Worm (Caenorhabditis elegans) whole organism, L4 larva: Measurements from ENCODE around the gene ncs-1.

ENCODE experiments used
- F10B5.3 ChIP-seq: sonication (generic microtip); optimal IDR thresholded peaks from 2 replicates; lab custom pipeline; 2016; ENCODE audit warnings: mild to moderate bottlenecking, missing genetic modification characterization, missing compliant biosample characterization
- T26A8.4 ChIP-seq: fragments of 200-800 bp; sonication (Bioruptor generic); IDR thresholded peaks from 2 replicates; pipeline ENCODE4 v1.3.6; 2022; ENCODE audit warnings: missing genetic modification characterization, missing compliant biosample characterization
- Y105C5A.15 ChIP-seq: fragments of 200-800 bp; sonication (Bioruptor generic); IDR thresholded peaks from 2 replicates; pipeline ENCODE4 v1.3.6; 2022; ENCODE audit warnings: missing genetic modification characterization, missing compliant biosample characterization
- aha-1 ChIP-seq: fragments of 150-350 bp; peaks from one replicate; lab custom pipeline; 2014; ENCODE audit warnings: missing biosample characterization, missing genetic modification characterization
- ama-1 ChIP-seq: fragments of 150-350 bp; optimal IDR thresholded peaks from 2 replicates; lab custom pipeline; 2014; ENCODE audit warnings: inconsistent platforms, mixed read lengths
- ceh-20 ChIP-seq: fragments of 200-800 bp; sonication (Bioruptor generic); IDR thresholded peaks from 2 replicates; pipeline ENCODE4 v1.3.6; 2022; ENCODE audit warnings: missing genetic modification reagents, missing genetic modification characterization, missing compliant biosample characterization
- ceh-28 ChIP-seq: fragments of 150-350 bp; optimal IDR thresholded peaks from 2 replicates; lab custom pipeline; 2014; ENCODE audit warnings: missing biosample characterization, missing genetic modification reagents, missing genetic modification characterization
- ceh-44 ChIP-seq: fragments of 200-800 bp; sonication (Bioruptor generic); IDR thresholded peaks from 2 replicates; pipeline ENCODE4 v1.3.6; 2022; ENCODE audit warnings: missing genetic modification reagents, missing genetic modification characterization, missing compliant biosample characterization
- ceh-82 ChIP-seq: sonication (generic microtip); optimal IDR thresholded peaks from 2 replicates; lab custom pipeline; 2017; ENCODE audit warnings: missing biosample characterization, missing genetic modification characterization
- ces-1 ChIP-seq: fragments of 150-350 bp; sonication (generic microtip); optimal IDR thresholded peaks from 4 replicates; lab custom pipeline; 2014; ENCODE audit warnings: missing biosample characterization, missing genetic modification reagents, missing genetic modification characterization
- daf-12 ChIP-seq: fragments of 150-350 bp; optimal IDR thresholded peaks from 2 replicates; lab custom pipeline; 2014; ENCODE audit warnings: missing biosample characterization, missing genetic modification reagents, missing genetic modification characterization
- daf-8 ChIP-seq: fragments of 200-800 bp; sonication (Bioruptor generic); IDR thresholded peaks from 2 replicates; pipeline ENCODE4 v1.3.6; 2022; ENCODE audit warnings: missing genetic modification characterization, missing compliant biosample characterization
- dmd-6 ChIP-seq: fragments of 200-800 bp; sonication (Bioruptor generic); IDR thresholded peaks from 2 replicates; pipeline ENCODE4 v1.3.6; 2022; ENCODE audit warnings: missing genetic modification reagents, missing genetic modification characterization, missing compliant biosample characterization
- dmd-8 ChIP-seq: fragments of 200-800 bp; sonication (Bioruptor generic); IDR thresholded peaks from 2 replicates; pipeline ENCODE4 v1.3.6; 2022; ENCODE audit warnings: missing genetic modification characterization, missing compliant biosample characterization
- dpl-1 ChIP-seq: fragments of 150-350 bp; optimal IDR thresholded peaks from 2 replicates; lab custom pipeline; 2014; ENCODE audit warnings: missing biosample characterization, missing genetic modification reagents, missing genetic modification characterization
- duxl-1 ChIP-seq: sonication (generic microtip); optimal IDR thresholded peaks from 2 replicates; lab custom pipeline; 2016; ENCODE audit warnings: mild to moderate bottlenecking, missing genetic modification characterization, moderate library complexity, missing compliant biosample characterization; ENCODE audit not compliant: poor library complexity
- fos-1 ChIP-seq: fragments of 150-350 bp; optimal IDR thresholded peaks from 2 replicates; lab custom pipeline; 2014; ENCODE audit warnings: missing biosample characterization, missing genetic modification characterization
- gei-8 ChIP-seq: fragments of 200-800 bp; sonication (Bioruptor generic); optimal IDR thresholded peaks from 2 replicates; lab custom pipeline; 2018; ENCODE audit warnings: mild to moderate bottlenecking, missing genetic modification characterization, missing compliant biosample characterization
- hlh-11 ChIP-seq: fragments of 200-800 bp; sonication (Bioruptor generic); optimal IDR thresholded peaks from 2 replicates; lab custom pipeline; 2018; ENCODE audit warnings: mild to moderate bottlenecking, missing genetic modification characterization, missing compliant biosample characterization
- hlh-30 ChIP-seq: sonication (generic microtip); optimal IDR thresholded peaks from 2 replicates; lab custom pipeline; 2017; ENCODE audit warnings: antibody characterized with exemption, mild to moderate bottlenecking, missing genetic modification characterization, missing compliant biosample characterization; ENCODE audit not compliant: insufficient read depth
- jun-1 ChIP-seq: fragments of 150-350 bp; optimal IDR thresholded peaks from 2 replicates; lab custom pipeline; 2014; ENCODE audit warnings: missing biosample characterization, missing genetic modification reagents, missing genetic modification characterization
- lim-7 ChIP-seq: fragments of 200-800 bp; sonication (Bioruptor generic); IDR thresholded peaks from 2 replicates; pipeline ENCODE4 v1.3.6; 2022; ENCODE audit warnings: missing genetic modification characterization, missing compliant biosample characterization
- lin-1 ChIP-seq: fragments of 200-800 bp; sonication (Bioruptor generic); IDR thresholded peaks from 2 replicates; pipeline ENCODE4 v1.3.6; 2022; ENCODE audit warnings: missing genetic modification reagents, missing genetic modification characterization, missing compliant biosample characterization
- lin-13 ChIP-seq: fragments of 150-350 bp; optimal IDR thresholded peaks from 2 replicates; lab custom pipeline; 2014; ENCODE audit warnings: missing biosample characterization, missing genetic modification reagents, missing genetic modification characterization
- lin-15B ChIP-seq: fragments of 150-350 bp; sonication (generic microtip); optimal IDR thresholded peaks from 3 replicates; lab custom pipeline; 2014; ENCODE audit warnings: missing biosample characterization, missing genetic modification characterization
- lin-38 ChIP-seq: fragments of 200-800 bp; sonication (Bioruptor generic); IDR thresholded peaks from 2 replicates; pipeline ENCODE4 v1.3.6; 2022; ENCODE audit warnings: missing genetic modification reagents, missing genetic modification characterization, missing compliant biosample characterization
- mep-1 ChIP-seq: fragments of 150-350 bp; sonication (generic microtip); optimal IDR thresholded peaks from 3 replicates; lab custom pipeline; 2014; ENCODE audit warnings: missing biosample characterization, missing genetic modification characterization
- nhr-11 ChIP-seq: fragments of 150-350 bp; optimal IDR thresholded peaks from 2 replicates; lab custom pipeline; 2014; ENCODE audit warnings: missing biosample characterization, missing genetic modification characterization
- nhr-237 ChIP-seq: sonication (generic microtip); optimal IDR thresholded peaks from 2 replicates; lab custom pipeline; 2017; ENCODE audit warnings: missing biosample characterization, missing genetic modification characterization
- nhr-28 ChIP-seq: fragments of 150-350 bp; optimal IDR thresholded peaks from 2 replicates; lab custom pipeline; 2014; ENCODE audit warnings: missing biosample characterization, missing genetic modification characterization
- nhr-41 ChIP-seq: fragments of 200-800 bp; sonication (Bioruptor generic); IDR thresholded peaks from 2 replicates; pipeline ENCODE4 v1.3.6; 2022; ENCODE audit warnings: missing genetic modification reagents, missing genetic modification characterization, missing compliant biosample characterization
- nhr-48 ChIP-seq: sonication (generic microtip); optimal IDR thresholded peaks from 2 replicates; lab custom pipeline; 2016; ENCODE audit warnings: mild to moderate bottlenecking, missing genetic modification characterization, missing compliant biosample characterization
- nhr-76 ChIP-seq: fragments of 150-350 bp; optimal IDR thresholded peaks from 2 replicates; lab custom pipeline; 2014; ENCODE audit warnings: missing biosample characterization, missing genetic modification characterization
- php-3 ChIP-seq: fragments of 200-800 bp; sonication (Bioruptor generic); IDR thresholded peaks from 2 replicates; pipeline ENCODE4 v1.3.6; 2022; ENCODE audit warnings: missing genetic modification reagents, missing genetic modification characterization, missing compliant biosample characterization
- saeg-2 ChIP-seq: fragments of 200-800 bp; sonication (Bioruptor generic); IDR thresholded peaks from 2 replicates; pipeline ENCODE4 v1.3.6; 2022; ENCODE audit warnings: missing genetic modification reagents, missing genetic modification characterization, missing compliant biosample characterization
- set-16 ChIP-seq: fragments of 200-800 bp; sonication (Bioruptor generic); IDR thresholded peaks from 2 replicates; pipeline ENCODE4 v1.3.6; 2022; ENCODE audit warnings: missing genetic modification reagents, missing genetic modification characterization, missing compliant biosample characterization
- snpc-1.2 ChIP-seq: fragments of 200-800 bp; sonication (Bioruptor generic); IDR thresholded peaks from 2 replicates; pipeline ENCODE4 v1.3.6; 2022; ENCODE audit warnings: missing genetic modification reagents, missing genetic modification characterization, missing compliant biosample characterization
- spr-3 ChIP-seq: fragments of 200-800 bp; sonication (Bioruptor generic); optimal IDR thresholded peaks from 2 replicates; lab custom pipeline; 2018; ENCODE audit warnings: mild to moderate bottlenecking, missing genetic modification characterization, missing compliant biosample characterization
- tag-97 ChIP-seq: fragments of 200-800 bp; sonication (Bioruptor generic); IDR thresholded peaks from 2 replicates; pipeline ENCODE4 v1.3.6; 2022; ENCODE audit warnings: missing genetic modification characterization, missing compliant biosample characterization
- unc-62 ChIP-seq, 3 experiments: fragments of 150-350 bp in 1 of 3; sonication (generic microtip); optimal IDR thresholded peaks in 2 of 3; peaks in 1 of 3; 1 replicate in 1 of 3; 2 replicates in 2 of 3; lab custom pipeline; 2014 to 2017; ENCODE audit warnings: missing biosample characterization in 3 of 3, missing genetic modification characterization in 3 of 3, missing genetic modification reagents in 3 of 3, missing genotype in 1 of 3
- zag-1 ChIP-seq: fragments of 150-350 bp; optimal IDR thresholded peaks from 2 replicates; lab custom pipeline; 2014; ENCODE audit warnings: missing biosample characterization, missing genetic modification characterization
- zfp-3 ChIP-seq: fragments of 200-800 bp; sonication (Bioruptor generic); conservative IDR thresholded peaks from 2 replicates; pipeline ENCODE4 v1.3.6; 2022; ENCODE audit warnings: missing genetic modification reagents, missing genetic modification characterization, missing compliant biosample characterization
- zip-2 ChIP-seq: fragments of 150-350 bp; optimal IDR thresholded peaks from 2 replicates; lab custom pipeline; 2014; ENCODE audit warnings: missing biosample characterization, missing genetic modification characterization
- ztf-7 ChIP-seq: fragments of 150-350 bp; optimal IDR thresholded peaks from 2 replicates; lab custom pipeline; 2014; ENCODE audit warnings: missing biosample characterization, missing genetic modification characterization

Gene ncs-1

ce11 chrX:1010627-1011452 is 47.8 kb upstream of the ncs-1 start (continued):
- TF ChIP-seq ceh-44 (GFP tag; lab: Robert Waterston, UW) (no peak), gei-8 (GFP tag; lab: Kevin White, UChicago) (peak; percentile 3), daf-8 (GFP tag; lab: Robert Waterston, UW) (no peak), jun-1 (tag; lab: Kevin White, UChicago) (no peak), lin-38 (GFP tag; lab: Robert Waterston, UW) (peak; percentile 39; the same call in 1 of the 2 replicates), php-3 (GFP tag; lab: Robert Waterston, UW) (peak; percentile 89), aha-1 (tag; lab: Kevin White, UChicago) (peak; percentile 19), dmd-8 (GFP tag; lab: Robert Waterston, UW) (peak; percentile 69; the same call in 1 of the 2 replicates), nhr-11 (tag; lab: Kevin White, UChicago) (no peak), set-16 (peak; percentile 78), lin-15B (no peak), zip-2 (tag; lab: Kevin White, UChicago) (no peak), lin-13 (GFP tag; lab: Kevin White, UChicago) (peak; percentile 17), ceh-28 (no peak), nhr-76 (tag; lab: Kevin White, UChicago) (no peak), nhr-28 (tag; lab: Kevin White, UChicago) (peak; percentile 94), nhr-237 (no peak), ceh-20 (GFP tag; lab: Robert Waterston, UW) (0 out of 2 replicates have a peak, but pooled peaks have one; percentile 38), zfp-3 (GFP tag; lab: Robert Waterston, UW) (peak; percentile 64; the same call in 1 of the 2 replicates), fos-1 (tag; lab: Kevin White, UChicago) (no peak), Y105C5A.15 (GFP tag; lab: Robert Waterston, UW) (no peak)
- TF ChIP-seq, all 104 proteins: peak for 52

ce11 chrX:1009512-1009911 is 46.4 kb upstream of the ncs-1 start:
- no peak for TF ChIP-seq ceh-82 (tag; lab: Kevin White, UChicago)
- TF ChIP-seq nhr-48 (tag; lab: Kevin White, UChicago) = peak; percentile 3
- TF ChIP-seq ces-1 = no peak
- peak; percentile 59 for TF ChIP-seq hlh-30 (tag; lab: Kevin White, UChicago)
- no peak for TF ChIP-seq duxl-1 (tag; lab: Kevin White, UChicago)
- peak in 1 of 2 experiments; percentile 72 for TF ChIP-seq unc-62 (GFP tag; optimal IDR thresholded peaks at IDR 0.05 in 1 of 2; lab: Kevin White, UChicago)
- TF ChIP-seq unc-62 (tag; optimal IDR thresholded peaks at IDR 0.05; lab: Kevin White, UChicago) = no peak
- no peak for TF ChIP-seq ztf-7 (tag; lab: Kevin White, UChicago)
- TF ChIP-seq saeg-2 (GFP tag; lab: Robert Waterston, UW) = no peak
- peak; percentile 65 for TF ChIP-seq dmd-6 (GFP tag; lab: Robert Waterston, UW)
- TF ChIP-seq mep-1 (tag; lab: Kevin White, UChicago) = no peak
- no peak for TF ChIP-seq ceh-20 (GFP tag; lab: Robert Waterston, UW)
- peak; percentile 45 for TF ChIP-seq hlh-11
- no peak for TF ChIP-seq T26A8.4 (GFP tag; lab: Robert Waterston, UW)

ce11 chrX:1005026-1005425 is 42.0 kb upstream of the ncs-1 start:
- TF ChIP-seq unc-62 (GFP tag; optimal IDR thresholded peaks at IDR 0.05 in 1 of 2; lab: Kevin White, UChicago) (peak in 1 of 2 experiments; percentile 66), unc-62 (tag; optimal IDR thresholded peaks at IDR 0.05; lab: Kevin White, UChicago) (no peak), fos-1 (tag; lab: Kevin White, UChicago) (no peak)
- TF ChIP-seq, all 104 proteins: peak for 1

ce11 chrX:1004037-1004436 is 41.0 kb upstream of the ncs-1 start, which contains the start of gene cutl-21:
cutl-21 (plus strand) TSS chrX:1004337.
- TF ChIP-seq spr-3 (GFP tag; lab: Kevin White, UChicago) (no peak), snpc-1.2 (GFP tag; lab: Robert Waterston, UW) (no peak), F10B5.3 (no peak), ama-1 (lab: Kevin White, UChicago) (no peak), nhr-41 (GFP tag; lab: Robert Waterston, UW) (no peak), T26A8.4 (GFP tag; lab: Robert Waterston, UW) (no peak), dpl-1 (no peak), lin-13 (GFP tag; lab: Kevin White, UChicago) (no peak), daf-12 (no peak), zag-1 (no peak), tag-97 (GFP tag; lab: Robert Waterston, UW) (no peak), nhr-76 (tag; lab: Kevin White, UChicago) (no peak), nhr-48 (tag; lab: Kevin White, UChicago) (no peak), lim-7 (GFP tag; lab: Robert Waterston, UW) (no peak), lin-1 (GFP tag; lab: Robert Waterston, UW) (no peak)
